Worm (Caenorhabditis elegans) whole organism, L1 larva: ENCODE results near the gene T22B7.7.

Experiments used
- nhr-237 ChIP-seq: fragments of 150-350 bp; optimal IDR thresholded peaks from 2 replicates; lab custom pipeline; 2014; ENCODE audit warnings: missing biosample characterization, missing genetic modification characterization
- snpc-4 ChIP-seq: fragments of 150-350 bp; optimal IDR thresholded peaks from 2 replicates; lab custom pipeline; 2014; ENCODE audit warnings: missing biosample characterization, missing genetic modification characterization

- TF ChIP-seq snpc-4 (no peak), nhr-237 (tag; lab: Kevin White, UChicago) (no peak)
Observed at ce11 chrX:5659614-5660013, 5.7 kb upstream of the T22B7.7 start, which contains the start of gene T22B7.22.
